ENCODE assay signal across 4 fruit fly cellular contexts in genomic region chr3R:10537108-10537814, dm6.
TF ChIP-seq lines count a peak whose summit lies in the region.

No protein-coding gene starts in this region.

- TF ChIP-seq CTCF in whole organism, embryonic (GFP tag; optimal IDR thresholded peaks at IDR 0.05; lab: Kevin White, UChicago): no peak

TF ChIP-seq in whole organism, embryonic, 481 proteins besides CTCF, POLR2A, EP300 and RAD21 (continues in another document):
- TF ChIP-seq mam (GFP tag; optimal IDR thresholded peaks at IDR 0.05; lab: Kevin White, UChicago): peak; percentile 15
- no peak for TF ChIP-seq prd (optimal IDR thresholded peaks at IDR 0.05; lab: Kevin White, UChicago)
- peak; percentile 69; the same call in 1 of the 3 replicates for TF ChIP-seq prd (GFP tag; IDR thresholded peaks at IDR 0.05; lab: Robert Waterston, UW)
- TF ChIP-seq fru (optimal IDR thresholded peaks at IDR 0.05; lab: Kevin White, UChicago): no peak
- no peak for TF ChIP-seq CG3838 (GFP tag; optimal IDR thresholded peaks at IDR 0.05; lab: Kevin White, UChicago)
- no peak for TF ChIP-seq schlank (tag; optimal IDR thresholded peaks at IDR 0.05; lab: Kevin White, UChicago)
- peak; percentile 83 for TF ChIP-seq CG9727 (GFP tag; optimal IDR thresholded peaks at IDR 0.05; lab: Kevin White, UChicago)
- TF ChIP-seq Doc3 (GFP tag; IDR thresholded peaks at IDR 0.05; lab: Robert Waterston, UW; ENCODE audit: partially characterized antibody): no peak
- TF ChIP-seq oc (tag; optimal IDR thresholded peaks at IDR 0.05; lab: Kevin White, UChicago): peak; percentile 61
- no peak for TF ChIP-seq Hey (tag; optimal IDR thresholded peaks at IDR 0.05; lab: Kevin White, UChicago)
- no peak; the same call in 2 of the 3 replicates for TF ChIP-seq CG2199 (GFP tag; IDR thresholded peaks at IDR 0.05; lab: Robert Waterston, UW)
- TF ChIP-seq CG2889 (GFP tag; IDR thresholded peaks at IDR 0.05; lab: Robert Waterston, UW): no peak
- TF ChIP-seq CG4730 (GFP tag; IDR thresholded peaks at IDR 0.05; lab: Robert Waterston, UW): peak; percentile 22; the same call in 1 of the 2 replicates
- peak in 1 of 2 experiments; percentile 80 for TF ChIP-seq Hr78 (GFP tag; optimal IDR thresholded peaks at IDR 0.05; lab: Kevin White, UChicago)
- no peak for TF ChIP-seq CG16779 (GFP tag; IDR thresholded peaks at IDR 0.05; lab: Robert Waterston, UW)
- TF ChIP-seq CG15011 (GFP tag; optimal IDR thresholded peaks at IDR 0.05; lab: Kevin White, UChicago): no peak
- peak; percentile 22 for TF ChIP-seq Atf3 (GFP tag; optimal IDR thresholded peaks at IDR 0.05; lab: Kevin White, UChicago)
- TF ChIP-seq HLHmδ (GFP tag; optimal IDR thresholded peaks at IDR 0.05; lab: Kevin White, UChicago): no peak
- peak; percentile 49; the same call in 1 of the 2 replicates for TF ChIP-seq onecut (GFP tag; IDR thresholded peaks at IDR 0.05; lab: Robert Waterston, UW)
- no peak for TF ChIP-seq CG3726 (GFP tag; IDR thresholded peaks at IDR 0.05; lab: Robert Waterston, UW)
- no peak for TF ChIP-seq CG9932 (GFP tag; IDR thresholded peaks at IDR 0.05; lab: Robert Waterston, UW)
- no peak for TF ChIP-seq insv (GFP tag; optimal IDR thresholded peaks at IDR 0.05; lab: Kevin White, UChicago)
- no peak for TF ChIP-seq otp (GFP tag; IDR thresholded peaks at IDR 0.05; lab: Robert Waterston, UW)

TF ChIP-seq in whole organism, prepupa, 60 proteins besides CTCF, POLR2A, EP300 and RAD21:
- TF ChIP-seq CG32006 (GFP tag; optimal IDR thresholded peaks at IDR 0.05; lab: Kevin White, UChicago): peak; percentile 40
- TF ChIP-seq Hr4 (GFP tag; optimal IDR thresholded peaks at IDR 0.05; lab: Kevin White, UChicago): peak; percentile 1
- TF ChIP-seq CG4318 (GFP tag; optimal IDR thresholded peaks at IDR 0.05; lab: Kevin White, UChicago): no peak
- TF ChIP-seq CG34406 (GFP tag; optimal IDR thresholded peaks at IDR 0.05; lab: Kevin White, UChicago): no peak
- peak; percentile 13 for TF ChIP-seq Eip78C (GFP tag; lab: Kevin White, UChicago)
- no peak for TF ChIP-seq CG6808 (GFP tag; optimal IDR thresholded peaks at IDR 0.05; lab: Kevin White, UChicago)
- peak; percentile 39; the same call in 1 of the 3 replicates for TF ChIP-seq CG8119 (GFP tag; IDR thresholded peaks at IDR 0.05; lab: Robert Waterston, UW)

TF ChIP-seq in whole organism, pupa, 21 proteins besides CTCF, POLR2A, EP300 and RAD21:
- TF ChIP-seq fd96Ca (GFP tag; IDR thresholded peaks at IDR 0.05; lab: Robert Waterston, UW): 0 out of 3 replicates have a peak, but pooled peaks have one; percentile 12
- no peak for TF ChIP-seq CG8301 (tag; optimal IDR thresholded peaks at IDR 0.05; lab: Kevin White, UChicago)
- peak; percentile 2 for TF ChIP-seq CG14655 (GFP tag; optimal IDR thresholded peaks at IDR 0.05; lab: Kevin White, UChicago)

TF ChIP-seq in whole organism, wandering third instar larva, 38 proteins besides CTCF, POLR2A, EP300 and RAD21:
- TF ChIP-seq woc (GFP tag; optimal IDR thresholded peaks at IDR 0.05; lab: Kevin White, UChicago) (no peak), sv (GFP tag; optimal IDR thresholded peaks at IDR 0.05; lab: Kevin White, UChicago) (peak; percentile 27)

Comparison
In these comparisons a context has a peak if more than half of its experiments do, and no peak if none do; other contexts are left out.
1. Of the 7 proteins assayed by ChIP-seq in both whole organism, embryonic and whole organism, prepupa: peak only in whole organism, embryonic: Blimp-1, CG6854 and Sox102F; only in whole organism, prepupa: none; in both: none; in neither: 4.